Worm (Caenorhabditis elegans) whole organism, late embryonic: ENCODE results near the gene Y55B1BR.8.

Experiments
- C38D4.7 ChIP-seq: fragments of 200-800 bp; sonication (Bioruptor generic); optimal IDR thresholded peaks from 2 replicates; lab custom pipeline; 2018; ENCODE audit warnings: mild to moderate bottlenecking, missing genetic modification characterization, moderate library complexity, missing compliant biosample characterization
- K02D7.2 ChIP-seq: sonication (generic microtip); optimal IDR thresholded peaks from 2 replicates; lab custom pipeline; 2017; ENCODE audit warnings: mild to moderate bottlenecking, missing genetic modification characterization, missing compliant biosample characterization
- T23F11.4 ChIP-seq: fragments of 200-800 bp; sonication (Bioruptor generic); optimal IDR thresholded peaks from 2 replicates; lab custom pipeline; 2018; ENCODE audit warnings: mild to moderate bottlenecking, missing genetic modification characterization, missing compliant biosample characterization
- Y22D7AL.16 ChIP-seq: sonication (generic microtip); optimal IDR thresholded peaks from 2 replicates; lab custom pipeline; 2016; ENCODE audit warnings: missing genetic modification characterization, missing compliant biosample characterization
- ahr-1 ChIP-seq: sonication (generic microtip); optimal IDR thresholded peaks from 2 replicates; lab custom pipeline; 2016; ENCODE audit warnings: missing genetic modification characterization, missing compliant biosample characterization
- ceh-14 ChIP-seq: sonication (generic microtip); optimal IDR thresholded peaks from 2 replicates; lab custom pipeline; 2016; ENCODE audit warnings: missing genotype, missing genetic modification characterization, missing compliant biosample characterization
- ceh-19 ChIP-seq: fragments of 200-800 bp; sonication (Bioruptor generic); optimal IDR thresholded peaks from 2 replicates; lab custom pipeline; 2018; ENCODE audit warnings: mild to moderate bottlenecking, missing genetic modification characterization, missing compliant biosample characterization
- ceh-22 ChIP-seq: sonication (generic microtip); optimal IDR thresholded peaks from 2 replicates; lab custom pipeline; 2017; ENCODE audit warnings: missing biosample characterization, missing genetic modification characterization
- ceh-24 ChIP-seq: sonication (generic microtip); optimal IDR thresholded peaks from 2 replicates; lab custom pipeline; 2016; ENCODE audit warnings: mild to moderate bottlenecking, missing genetic modification characterization, missing compliant biosample characterization
- ceh-30 ChIP-seq: fragments of 150-350 bp; optimal IDR thresholded peaks from 2 replicates; lab custom pipeline; 2014; ENCODE audit warnings: missing biosample characterization, missing genetic modification characterization
- ceh-6 ChIP-seq: fragments of 200-800 bp; sonication (Bioruptor generic); optimal IDR thresholded peaks from 2 replicates; lab custom pipeline; 2018; ENCODE audit warnings: mild to moderate bottlenecking, missing genetic modification characterization, missing compliant biosample characterization
- che-1 ChIP-seq: sonication (generic microtip); optimal IDR thresholded peaks from 2 replicates; lab custom pipeline; 2016; ENCODE audit warnings: mild to moderate bottlenecking, missing genetic modification characterization, missing compliant biosample characterization
- eyg-1 ChIP-seq: sonication (generic microtip); optimal IDR thresholded peaks from 2 replicates; lab custom pipeline; 2016; ENCODE audit warnings: missing genotype, missing genetic modification characterization, missing compliant biosample characterization
- fkh-10 ChIP-seq: fragments of 150-350 bp; optimal IDR thresholded peaks from 2 replicates; lab custom pipeline; 2014; ENCODE audit warnings: missing biosample characterization, missing genetic modification reagents, missing genetic modification characterization
- gmeb-2 ChIP-seq: sonication (generic microtip); optimal IDR thresholded peaks from 2 replicates; lab custom pipeline; 2016; ENCODE audit warnings: missing genetic modification characterization, inconsistent platforms, missing compliant biosample characterization
- hlh-13 ChIP-seq: fragments of 200-800 bp; sonication (Bioruptor generic); optimal IDR thresholded peaks from 2 replicates; lab custom pipeline; 2018; ENCODE audit warnings: mild to moderate bottlenecking, missing genetic modification characterization, missing compliant biosample characterization
- hlh-8 ChIP-seq: sonication (generic microtip); optimal IDR thresholded peaks from 2 replicates; lab custom pipeline; 2016; ENCODE audit warnings: missing genotype, missing genetic modification characterization, missing compliant biosample characterization
- lin-11 ChIP-seq: fragments of 200-800 bp; sonication (Bioruptor generic); optimal IDR thresholded peaks from 2 replicates; lab custom pipeline; 2018; ENCODE audit warnings: mild to moderate bottlenecking, missing genetic modification characterization, missing compliant biosample characterization
- mec-3 ChIP-seq: sonication (generic microtip); optimal IDR thresholded peaks from 2 replicates; lab custom pipeline; 2016; ENCODE audit warnings: borderline replicate concordance, missing genetic modification characterization, missing compliant biosample characterization
- pag-3 ChIP-seq: sonication (generic microtip); optimal IDR thresholded peaks from 2 replicates; lab custom pipeline; 2016; ENCODE audit warnings: missing compliant biosample characterization, missing genetic modification characterization, borderline replicate concordance
- pat-9 ChIP-seq: fragments of 200-800 bp; sonication (Bioruptor generic); optimal IDR thresholded peaks from 2 replicates; lab custom pipeline; 2018; ENCODE audit warnings: mild to moderate bottlenecking, missing genetic modification characterization, moderate library complexity, missing compliant biosample characterization
- pha-2 ChIP-seq: sonication (generic microtip); optimal IDR thresholded peaks from 2 replicates; lab custom pipeline; 2017; ENCODE audit warnings: mild to moderate bottlenecking, missing genetic modification characterization, missing compliant biosample characterization
- sox-4 ChIP-seq: sonication (generic microtip); optimal IDR thresholded peaks from 2 replicates; lab custom pipeline; 2017; ENCODE audit warnings: mild to moderate bottlenecking, missing genetic modification characterization, inconsistent platforms, missing compliant biosample characterization
- syd-9 ChIP-seq: sonication (generic microtip); optimal IDR thresholded peaks from 2 replicates; lab custom pipeline; 2016; ENCODE audit warnings: mild to moderate bottlenecking, missing genetic modification characterization, moderate library complexity, missing compliant biosample characterization
- tbx-2 ChIP-seq: sonication (generic microtip); optimal IDR thresholded peaks from 2 replicates; lab custom pipeline; 2016; ENCODE audit warnings: missing genetic modification characterization, missing compliant biosample characterization
- unc-55 ChIP-seq: sonication (generic microtip); optimal IDR thresholded peaks from 2 replicates; lab custom pipeline; 2017; ENCODE audit warnings: missing biosample characterization, missing genetic modification reagents, missing genetic modification characterization
- zip-5 ChIP-seq: sonication (generic microtip); optimal IDR thresholded peaks from 2 replicates; lab custom pipeline; 2016; ENCODE audit warnings: missing genetic modification characterization, missing compliant biosample characterization

Gene Y55B1BR.8

ce11 chrIII:437033-437432 is 7.2 kb upstream of the Y55B1BR.8 start:
- TF ChIP-seq fkh-10 (GFP tag; lab: Kevin White, UChicago) (no peak), hlh-13 (no peak)

ce11 chrIII:439926-440325 is 4.3 kb upstream of the Y55B1BR.8 start, which contains the start of gene affl-1:
Gene affl-1, plus strand, starts transcription at chrIII:440226.
- TF ChIP-seq ceh-22 (tag; lab: Kevin White, UChicago): no peak

DNA sequence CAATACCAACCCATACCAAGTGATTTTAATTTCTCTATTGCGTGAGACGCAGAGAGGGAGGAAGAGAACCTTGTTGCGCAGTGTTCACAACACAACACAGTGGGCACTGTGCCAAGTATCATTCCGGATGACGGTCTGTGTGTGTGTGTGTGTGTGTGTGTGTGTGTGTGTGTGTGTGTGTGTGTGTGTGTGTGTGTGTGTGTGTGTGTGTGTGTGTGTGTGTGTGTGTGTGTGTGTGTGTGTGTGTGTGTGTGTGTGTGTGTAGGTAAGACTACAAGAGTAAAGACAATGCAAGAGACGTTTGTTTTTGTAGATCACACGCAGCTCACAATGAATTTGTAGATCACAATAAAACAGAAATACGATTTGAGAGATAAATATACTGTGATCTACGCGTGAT is 1.3 kb downstream of the Y55B1BR.8 start:
- TF ChIP-seq ceh-6 (GFP tag; lab: Kevin White, UChicago) (peak; percentile 62), lin-11 (peak; percentile 37), C38D4.7 (GFP tag; lab: Kevin White, UChicago) (peak; percentile 40), ceh-24 (tag; lab: Kevin White, UChicago) (peak; percentile 4), K02D7.2 (tag; lab: Kevin White, UChicago) (peak; percentile 48), hlh-13 (peak; percentile 59), gmeb-2 (tag; lab: Kevin White, UChicago) (peak; percentile 54), T23F11.4 (GFP tag; lab: Kevin White, UChicago) (peak; percentile 3), pat-9 (tag; lab: Kevin White, UChicago) (peak; percentile 21), sox-4 (tag; lab: Kevin White, UChicago) (peak; percentile 48), che-1 (tag; lab: Kevin White, UChicago) (peak; percentile 50), ceh-19 (GFP tag; lab: Kevin White, UChicago) (peak; percentile 25), pha-2 (peak; percentile 45)

DNA sequence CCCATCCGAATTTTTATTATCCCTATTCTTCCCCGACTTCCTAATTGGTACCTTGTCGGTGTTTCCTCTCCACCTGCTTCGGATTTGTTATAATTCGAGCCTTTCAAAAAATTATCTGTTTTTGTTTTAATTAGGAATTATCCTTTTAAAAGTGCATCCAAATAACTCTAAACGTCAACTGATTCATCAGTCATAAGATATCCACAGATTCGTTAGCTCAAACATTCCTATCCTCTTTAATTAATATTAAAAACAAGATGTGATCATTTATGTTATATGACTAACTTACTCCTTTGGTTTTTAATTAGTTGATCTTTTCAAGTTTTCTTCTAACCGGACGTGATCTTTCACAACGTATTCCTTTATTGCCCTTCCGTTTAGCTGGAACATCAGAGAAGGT is 2.7 kb downstream of the Y55B1BR.8 start:
- TF ChIP-seq C38D4.7 (GFP tag; lab: Kevin White, UChicago) (no peak), pha-2 (no peak)

DNA sequence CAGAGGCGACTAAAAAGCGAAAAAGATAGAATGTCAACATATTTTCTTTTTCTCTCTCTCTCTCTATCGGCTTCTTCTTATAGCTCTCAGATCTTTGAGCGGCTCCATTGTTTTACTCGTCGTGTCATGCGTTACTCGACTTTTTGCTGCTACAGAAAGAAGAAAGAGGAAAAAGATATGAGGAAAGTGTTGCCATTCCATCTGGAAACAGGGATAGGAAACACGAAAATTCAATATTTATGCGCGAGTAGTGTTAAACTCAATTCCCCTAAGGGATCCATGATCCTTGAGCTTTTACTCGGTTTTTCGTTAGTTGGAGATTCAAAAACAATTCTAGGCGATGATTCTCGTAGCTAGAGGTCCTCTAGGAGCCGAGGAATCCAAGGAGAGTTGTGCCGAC is 11.6 kb downstream of the Y55B1BR.8 start:
- TF ChIP-seq tbx-2 (tag; lab: Kevin White, UChicago) (no peak), unc-55 (no peak), pha-2 (no peak), syd-9 (tag; lab: Kevin White, UChicago) (no peak), fkh-10 (GFP tag; lab: Kevin White, UChicago) (no peak), lin-11 (no peak), mec-3 (tag; lab: Kevin White, UChicago) (no peak), zip-5 (tag; lab: Kevin White, UChicago) (no peak), hlh-8 (tag; lab: Kevin White, UChicago) (no peak), Y22D7AL.16 (tag; lab: Kevin White, UChicago) (no peak), pag-3 (tag; lab: Kevin White, UChicago) (no peak), ahr-1 (tag; lab: Kevin White, UChicago) (no peak), eyg-1 (tag; lab: Kevin White, UChicago) (no peak), ceh-30 (no peak), ceh-22 (tag; lab: Kevin White, UChicago) (no peak)
- TF ChIP-seq, all 69 proteins: peak for 0

ce11 chrIII:463711-464110 is 19.5 kb downstream of the Y55B1BR.8 start, which contains the start of gene Y55B1BR.6:
Gene Y55B1BR.6, minus strand, starts transcription at chrIII:463811.
- TF ChIP-seq hlh-13 (no peak), zip-5 (tag; lab: Kevin White, UChicago) (no peak), ceh-22 (tag; lab: Kevin White, UChicago) (no peak), mec-3 (tag; lab: Kevin White, UChicago) (no peak), pag-3 (tag; lab: Kevin White, UChicago) (no peak), tbx-2 (tag; lab: Kevin White, UChicago) (no peak), pat-9 (tag; lab: Kevin White, UChicago) (no peak), ceh-14 (tag; lab: Kevin White, UChicago) (no peak), T23F11.4 (GFP tag; lab: Kevin White, UChicago) (no peak), gmeb-2 (tag; lab: Kevin White, UChicago) (no peak)
- TF ChIP-seq, all 69 proteins: peak for 0
